ENCODE assay signal across 3 fruit fly cellular contexts in the genomic region with DNA sequence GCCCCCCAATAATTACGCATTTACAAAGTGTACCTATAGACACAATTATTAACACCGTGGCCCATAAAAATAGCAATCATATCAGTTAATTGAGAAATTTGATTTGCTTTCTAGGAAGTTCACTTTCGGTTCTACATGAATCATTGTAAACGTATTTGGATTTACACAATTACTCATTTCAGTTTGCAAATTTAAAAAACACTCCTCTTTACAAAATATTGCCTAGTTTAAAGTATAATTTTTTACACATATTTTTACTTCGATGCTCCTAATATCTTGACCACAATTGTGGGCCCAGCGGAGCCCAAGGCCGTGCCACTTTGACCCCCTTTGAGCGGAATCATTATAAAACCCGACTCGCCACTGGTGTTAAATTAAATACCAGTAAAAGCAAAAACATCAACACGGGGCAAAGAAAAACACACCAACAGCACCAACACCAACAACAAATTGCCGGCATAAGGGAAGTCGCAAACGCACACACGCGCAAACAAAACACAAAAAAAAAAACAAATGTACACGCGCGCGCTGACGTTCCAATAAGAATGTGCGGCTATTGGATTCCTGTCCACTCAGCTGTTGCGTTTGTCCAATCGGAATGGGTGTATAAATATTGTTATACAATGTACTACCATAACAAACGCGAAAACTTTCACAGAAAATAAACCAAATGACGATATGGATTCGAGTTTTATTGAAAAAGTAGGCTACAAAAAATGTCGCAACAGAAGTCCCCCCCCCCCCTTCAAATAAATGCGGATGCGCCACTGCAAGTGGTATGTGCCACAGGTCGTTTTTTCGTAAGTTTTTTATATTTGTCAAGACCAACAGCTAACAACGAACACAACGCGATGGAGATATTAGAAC.
TF ChIP-seq lines count a peak whose summit lies in the region.

No protein-coding gene starts in this region.

TF ChIP-seq in whole organism, adult, 20 proteins besides CTCF, POLR2A, EP300 and RAD21 (continued from another document):
- TF ChIP-seq CG7045 (GFP tag; optimal IDR thresholded peaks at IDR 0.05; lab: Kevin White, UChicago) (peak; percentile 60), CG14711 (tag; optimal IDR thresholded peaks at IDR 0.05; lab: Kevin White, UChicago) (peak; percentile 62), Mnt (GFP tag; optimal IDR thresholded peaks at IDR 0.05; lab: Kevin White, UChicago) (peak; percentile 46), CG5204 (GFP tag; optimal IDR thresholded peaks at IDR 0.05; lab: Kevin White, UChicago) (peak; percentile 70)

TF ChIP-seq in whole organism, embryonic, 481 proteins besides CTCF, POLR2A, EP300 and RAD21 (continued from another document and continues in another):
- no peak for TF ChIP-seq CG4820 (GFP tag; optimal IDR thresholded peaks at IDR 0.05; lab: Kevin White, UChicago)
- no peak for TF ChIP-seq hb (GFP tag; IDR thresholded peaks at IDR 0.05; lab: Robert Waterston, UW; ENCODE audit: partially characterized antibody)
- peak; percentile 64 for TF ChIP-seq vfl (GFP tag; optimal IDR thresholded peaks at IDR 0.05; lab: Kevin White, UChicago)
- no peak for TF ChIP-seq jumu (GFP tag; optimal IDR thresholded peaks at IDR 0.05; lab: Kevin White, UChicago)
- peak; percentile 15 for TF ChIP-seq CG15696 (tag; optimal IDR thresholded peaks at IDR 0.05; lab: Kevin White, UChicago)
- TF ChIP-seq CG10147 (GFP tag; optimal IDR thresholded peaks at IDR 0.05; lab: Kevin White, UChicago): peak; percentile 58
- TF ChIP-seq CG17802 (tag; optimal IDR thresholded peaks at IDR 0.05; lab: Kevin White, UChicago): no peak
- peak; percentile 80 for TF ChIP-seq CG2678 (tag; optimal IDR thresholded peaks at IDR 0.05; lab: Kevin White, UChicago)
- TF ChIP-seq Hey (tag; optimal IDR thresholded peaks at IDR 0.05; lab: Kevin White, UChicago): peak; percentile 19
- TF ChIP-seq CG8924 (tag; optimal IDR thresholded peaks at IDR 0.05; lab: Kevin White, UChicago): peak; percentile 64
- peak in 1 of 2 experiments; percentile 47 for TF ChIP-seq bsh (GFP tag; optimal IDR thresholded peaks at IDR 0.05; lab: Kevin White, UChicago)
- no peak for TF ChIP-seq CG14965 (GFP tag; optimal IDR thresholded peaks at IDR 0.05; lab: Kevin White, UChicago; ENCODE audit: borderline replicate concordance)
- TF ChIP-seq NC2β (GFP tag; optimal IDR thresholded peaks at IDR 0.05; lab: Kevin White, UChicago): peak; percentile 29
- peak; percentile 47; the same call in 1 of the 3 replicates for TF ChIP-seq CG14050 (GFP tag; IDR thresholded peaks at IDR 0.05; lab: Robert Waterston, UW)
- TF ChIP-seq NFAT (GFP tag; IDR thresholded peaks at IDR 0.05; lab: Robert Waterston, UW): no peak
- TF ChIP-seq oc (tag; optimal IDR thresholded peaks at IDR 0.05; lab: Kevin White, UChicago): peak; percentile 6
- peak; percentile 33 for TF ChIP-seq fu2 (GFP tag; optimal IDR thresholded peaks at IDR 0.05; lab: Kevin White, UChicago)
- no peak for TF ChIP-seq sna (GFP tag; IDR thresholded peaks at IDR 0.05; lab: Robert Waterston, UW; ENCODE audit: partially characterized antibody)
- TF ChIP-seq pnt (GFP tag; optimal IDR thresholded peaks at IDR 0.05; lab: Kevin White, UChicago): no peak
- TF ChIP-seq unpg (GFP tag; optimal IDR thresholded peaks at IDR 0.05; lab: Kevin White, UChicago): peak; percentile 75
- TF ChIP-seq CG18011 (GFP tag; optimal IDR thresholded peaks at IDR 0.05; lab: Kevin White, UChicago): peak; percentile 0
- TF ChIP-seq row (GFP tag; IDR thresholded peaks at IDR 0.05; lab: Robert Waterston, UW): peak; percentile 76
- peak; percentile 65 for TF ChIP-seq CG7786 (GFP tag; optimal IDR thresholded peaks at IDR 0.05; lab: Kevin White, UChicago)
- TF ChIP-seq insv (GFP tag; optimal IDR thresholded peaks at IDR 0.05; lab: Kevin White, UChicago): peak; percentile 64 to 94
- TF ChIP-seq lilli (GFP tag; optimal IDR thresholded peaks at IDR 0.05; lab: Kevin White, UChicago): peak; percentile 46
- TF ChIP-seq CG32532 (GFP tag; IDR thresholded peaks at IDR 0.05; lab: Robert Waterston, UW): peak; percentile 70; the same call in 1 of the 2 replicates
- TF ChIP-seq Fer1 (GFP tag; optimal IDR thresholded peaks at IDR 0.05; lab: Kevin White, UChicago): peak; percentile 81
- TF ChIP-seq CG2875 (GFP tag; optimal IDR thresholded peaks at IDR 0.05; lab: Kevin White, UChicago): peak; percentile 16
- TF ChIP-seq pros (GFP tag; optimal IDR thresholded peaks at IDR 0.05; lab: Kevin White, UChicago): no peak
- peak; percentile 75 for TF ChIP-seq so (GFP tag; IDR thresholded peaks at IDR 0.05; lab: Robert Waterston, UW)
- TF ChIP-seq bowl (GFP tag; IDR thresholded peaks at IDR 0.05; lab: Robert Waterston, UW): no peak
- TF ChIP-seq tio (GFP tag; optimal IDR thresholded peaks at IDR 0.05; lab: Kevin White, UChicago): no peak
- peak; percentile 48 for TF ChIP-seq CG4424 (GFP tag; optimal IDR thresholded peaks at IDR 0.05; lab: Kevin White, UChicago)
- peak; percentile 11 for TF ChIP-seq Camta (GFP tag; optimal IDR thresholded peaks at IDR 0.05; lab: Kevin White, UChicago)
- peak; percentile 49 for TF ChIP-seq CG1233 (GFP tag; optimal IDR thresholded peaks at IDR 0.05; lab: Kevin White, UChicago)
- peak; percentile 24 for TF ChIP-seq CG1602 (GFP tag; optimal IDR thresholded peaks at IDR 0.05; lab: Kevin White, UChicago)
- peak; percentile 24 for TF ChIP-seq exex (tag; optimal IDR thresholded peaks at IDR 0.05; lab: Kevin White, UChicago)
- peak; percentile 38 for TF ChIP-seq bcd (GFP tag; optimal IDR thresholded peaks at IDR 0.05; lab: Kevin White, UChicago)
- TF ChIP-seq Ets97D (GFP tag; optimal IDR thresholded peaks at IDR 0.05; lab: Kevin White, UChicago): no peak
- peak; percentile 62 for TF ChIP-seq CG31224 (GFP tag; IDR thresholded peaks at IDR 0.05; lab: Robert Waterston, UW)
- peak in 1 of 2 experiments; percentile 38 for TF ChIP-seq dpn (GFP tag; optimal IDR thresholded peaks at IDR 0.05; lab: Kevin White, UChicago)
- peak; percentile 22; the same call in 1 of the 3 replicates for TF ChIP-seq ci (GFP tag; IDR thresholded peaks at IDR 0.05; lab: Robert Waterston, UW)
- peak; percentile 67 for TF ChIP-seq caup (GFP tag; optimal IDR thresholded peaks at IDR 0.05; lab: Kevin White, UChicago; ENCODE audit: severe bottlenecking)
- peak; percentile 84 for TF ChIP-seq CG18599 (GFP tag; optimal IDR thresholded peaks at IDR 0.05; lab: Kevin White, UChicago)
- peak; percentile 60 for TF ChIP-seq nmo (GFP tag; optimal IDR thresholded peaks at IDR 0.05; lab: Kevin White, UChicago)
- TF ChIP-seq z (GFP tag; IDR thresholded peaks at IDR 0.05; lab: Robert Waterston, UW): no peak
- TF ChIP-seq CG14667 (GFP tag; IDR thresholded peaks at IDR 0.05; lab: Robert Waterston, UW): no peak
- peak; percentile 49 for TF ChIP-seq CG16863 (GFP tag; optimal IDR thresholded peaks at IDR 0.05; lab: Kevin White, UChicago)
- TF ChIP-seq CG16813 (GFP tag; IDR thresholded peaks at IDR 0.05; lab: Robert Waterston, UW; ENCODE audit: partially characterized antibody): no peak
- no peak for TF ChIP-seq dimm (GFP tag; IDR thresholded peaks at IDR 0.05; lab: Robert Waterston, UW)
- no peak for TF ChIP-seq pzg (GFP tag; optimal IDR thresholded peaks at IDR 0.05; lab: Kevin White, UChicago)
- TF ChIP-seq CG3163 (GFP tag; optimal IDR thresholded peaks at IDR 0.05; lab: Kevin White, UChicago): peak; percentile 20
- TF ChIP-seq ase (GFP tag; IDR thresholded peaks at IDR 0.05; lab: Robert Waterston, UW): no peak
- TF ChIP-seq dmrt99B (tag; optimal IDR thresholded peaks at IDR 0.05; lab: Kevin White, UChicago): peak; percentile 74
- peak; percentile 37; the same call in 1 of the 2 replicates for TF ChIP-seq danr (GFP tag; IDR thresholded peaks at IDR 0.05; lab: Robert Waterston, UW)
- peak; percentile 67 for TF ChIP-seq sens (GFP tag; lab: Kevin White, UChicago)
- TF ChIP-seq nom (GFP tag; optimal IDR thresholded peaks at IDR 0.05; lab: Kevin White, UChicago): no peak

TF ChIP-seq in whole organism, prepupa, 60 proteins besides CTCF, POLR2A, EP300 and RAD21 (continued from another document):
- peak; percentile 31 for TF ChIP-seq CG31627 (GFP tag; optimal IDR thresholded peaks at IDR 0.05; lab: Kevin White, UChicago)
- TF ChIP-seq CG11902 (GFP tag; optimal IDR thresholded peaks at IDR 0.05; lab: Kevin White, UChicago): no peak
- no peak for TF ChIP-seq Hr38 (GFP tag; optimal IDR thresholded peaks at IDR 0.05; lab: Kevin White, UChicago)
- peak; percentile 13 for TF ChIP-seq acj6 (GFP tag; optimal IDR thresholded peaks at IDR 0.05; lab: Kevin White, UChicago)
- peak; percentile 6 for TF ChIP-seq Ets96B (tag; optimal IDR thresholded peaks at IDR 0.05; lab: Kevin White, UChicago)
- peak; percentile 28; the same call in 1 of the 3 replicates for TF ChIP-seq CG6163 (GFP tag; IDR thresholded peaks at IDR 0.05; lab: Robert Waterston, UW)
- TF ChIP-seq CG16779 (tag; optimal IDR thresholded peaks at IDR 0.05; lab: Kevin White, UChicago): no peak
- TF ChIP-seq cyc (GFP tag; optimal IDR thresholded peaks at IDR 0.05; lab: Kevin White, UChicago): peak; percentile 10
- TF ChIP-seq Met (GFP tag; optimal IDR thresholded peaks at IDR 0.05; lab: Kevin White, UChicago): peak; percentile 64
- no peak for TF ChIP-seq Eip93F (GFP tag; optimal IDR thresholded peaks at IDR 0.05; lab: Kevin White, UChicago)
- peak; percentile 56 for TF ChIP-seq eg (GFP tag; IDR thresholded peaks at IDR 0.05; lab: Robert Waterston, UW)
- peak; percentile 23 for TF ChIP-seq lz (GFP tag; optimal IDR thresholded peaks at IDR 0.05; lab: Kevin White, UChicago)
- peak; percentile 8 for TF ChIP-seq pdm3 (GFP tag; optimal IDR thresholded peaks at IDR 0.05; lab: Kevin White, UChicago)
- TF ChIP-seq CG32006 (GFP tag; optimal IDR thresholded peaks at IDR 0.05; lab: Kevin White, UChicago): peak; percentile 23
- no peak for TF ChIP-seq net (GFP tag; optimal IDR thresholded peaks at IDR 0.05; lab: Kevin White, UChicago)
- TF ChIP-seq dsx (GFP tag; optimal IDR thresholded peaks at IDR 0.05; lab: Kevin White, UChicago; ENCODE audit: poor library complexity, severe bottlenecking): no peak
TF ChIP-seq in whole organism, prepupa: peak in this region for 19.
